Worm (Caenorhabditis elegans) whole organism, L3 larva: Measurements from ENCODE around the gene gldi-1.

ENCODE experiments used
- ama-1 ChIP-seq: fragments of 150-350 bp; optimal IDR thresholded peaks from 2 replicates; lab custom pipeline; 2018
- ceh-16 ChIP-seq: sonication (generic microtip); optimal IDR thresholded peaks from 2 replicates; lab custom pipeline; 2017; ENCODE audit warnings: missing biosample characterization, missing genetic modification characterization
- ceh-28 ChIP-seq: fragments of 150-350 bp; optimal IDR thresholded peaks from 2 replicates; lab custom pipeline; 2014; ENCODE audit warnings: missing biosample characterization, missing genetic modification reagents, missing genetic modification characterization
- ceh-82 ChIP-seq: fragments of 150-350 bp; optimal IDR thresholded peaks from 2 replicates; lab custom pipeline; 2014; ENCODE audit warnings: missing biosample characterization, missing genetic modification characterization
- ceh-9 ChIP-seq: sonication (generic microtip); optimal IDR thresholded peaks from 2 replicates; lab custom pipeline; 2018; ENCODE audit warnings: missing biosample characterization, missing genetic modification characterization
- daf-12 ChIP-seq: fragments of 150-350 bp; optimal IDR thresholded peaks from 2 replicates; lab custom pipeline; 2014; ENCODE audit warnings: missing biosample characterization, missing genetic modification reagents, missing genetic modification characterization
- egl-27 ChIP-seq: sonication (generic microtip); optimal IDR thresholded peaks from 4 replicates; lab custom pipeline; 2017; ENCODE audit warnings: missing biosample characterization, missing genetic modification reagents, missing genetic modification characterization
- egl-5 ChIP-seq: fragments of 150-350 bp; optimal IDR thresholded peaks from 2 replicates; lab custom pipeline; 2017; ENCODE audit warnings: missing biosample characterization, missing genetic modification reagents, missing genetic modification characterization, inconsistent platforms
- elt-1 ChIP-seq: fragments of 150-350 bp; optimal IDR thresholded peaks from 2 replicates; lab custom pipeline; 2014; ENCODE audit warnings: missing biosample characterization, missing genetic modification characterization
- elt-2 ChIP-seq: sonication (generic microtip); optimal IDR thresholded peaks from 2 replicates; lab custom pipeline; 2016; ENCODE audit warnings: missing genetic modification reagents, mild to moderate bottlenecking, missing genetic modification characterization, missing compliant biosample characterization
- elt-3 ChIP-seq, 3 experiments: fragments of 150-350 bp in 1 of 3; sonication (generic microtip) in 2 of 3; optimal IDR thresholded peaks; 2 replicates in 2 of 3; 4 replicates in 1 of 3; lab custom pipeline; 2014 to 2017; ENCODE audit warnings: missing biosample characterization in 3 of 3, missing genetic modification characterization in 3 of 3
- eor-1 ChIP-seq, 2 experiments: fragments of 150-350 bp; optimal IDR thresholded peaks; 2 replicates each; lab custom pipeline; 2014 to 2018; ENCODE audit warnings: missing biosample characterization in 2 of 2, missing genetic modification characterization in 2 of 2
- fkh-10 ChIP-seq: sonication (generic microtip); optimal IDR thresholded peaks from 2 replicates; lab custom pipeline; 2017; ENCODE audit warnings: missing biosample characterization, missing genetic modification reagents, missing genetic modification characterization
- fkh-2 ChIP-seq: fragments of 150-350 bp; optimal IDR thresholded peaks from 2 replicates; lab custom pipeline; 2014; ENCODE audit warnings: missing biosample characterization, missing genetic modification reagents, missing genetic modification characterization
- fos-1 ChIP-seq: fragments of 150-350 bp; optimal IDR thresholded peaks from 2 replicates; lab custom pipeline; 2014; ENCODE audit warnings: missing biosample characterization, missing genetic modification characterization
- hmg-11 ChIP-seq: sonication (generic microtip); optimal IDR thresholded peaks from 2 replicates; lab custom pipeline; 2016; ENCODE audit warnings: missing genetic modification characterization, missing compliant biosample characterization
- jun-1 ChIP-seq: fragments of 150-350 bp; optimal IDR thresholded peaks from 2 replicates; lab custom pipeline; 2014; ENCODE audit warnings: missing biosample characterization, missing genetic modification reagents, missing genetic modification characterization
- lin-15B ChIP-seq: fragments of 150-350 bp; optimal IDR thresholded peaks from 2 replicates; lab custom pipeline; 2014; ENCODE audit warnings: missing biosample characterization, missing genetic modification characterization
- lin-39 ChIP-seq: fragments of 150-350 bp; optimal IDR thresholded peaks from 2 replicates; lab custom pipeline; 2018; ENCODE audit warnings: missing biosample characterization, missing genetic modification reagents, missing genetic modification characterization
- lsy-12 ChIP-seq: sonication (generic microtip); optimal IDR thresholded peaks from 2 replicates; lab custom pipeline; 2016; ENCODE audit warnings: mild to moderate bottlenecking, missing genetic modification characterization, missing compliant biosample characterization
- mdl-1 ChIP-seq: fragments of 150-350 bp; optimal IDR thresholded peaks from 2 replicates; lab custom pipeline; 2014; ENCODE audit warnings: missing biosample characterization, missing genetic modification characterization
- mml-1 ChIP-seq: fragments of 150-350 bp; sonication (generic microtip); optimal IDR thresholded peaks from 3 replicates; lab custom pipeline; 2014; ENCODE audit warnings: missing biosample characterization, missing genetic modification characterization
- nfya-1 ChIP-seq: sonication (generic microtip); optimal IDR thresholded peaks from 2 replicates; lab custom pipeline; 2017; ENCODE audit warnings: missing genetic modification characterization, mild to moderate bottlenecking, missing compliant biosample characterization, antibody characterized with exemption, moderate library complexity; ENCODE audit not compliant: insufficient read depth
- nhr-11 ChIP-seq: fragments of 150-350 bp; optimal IDR thresholded peaks from 2 replicates; lab custom pipeline; 2014; ENCODE audit warnings: missing biosample characterization, missing genetic modification characterization
- nhr-23 ChIP-seq: fragments of 150-350 bp; optimal IDR thresholded peaks from 2 replicates; lab custom pipeline; 2014; ENCODE audit warnings: missing biosample characterization, missing genetic modification reagents, missing genetic modification characterization
- nhr-237 ChIP-seq: fragments of 150-350 bp; optimal IDR thresholded peaks from 2 replicates; lab custom pipeline; 2014; ENCODE audit warnings: missing biosample characterization, missing genetic modification characterization
- nhr-25 ChIP-seq: sonication (generic microtip); optimal IDR thresholded peaks from 2 replicates; lab custom pipeline; 2017; ENCODE audit warnings: missing biosample characterization, missing genetic modification characterization
- nhr-28 ChIP-seq: fragments of 150-350 bp; optimal IDR thresholded peaks from 2 replicates; lab custom pipeline; 2014; ENCODE audit warnings: missing biosample characterization, missing genetic modification characterization
- nhr-43 ChIP-seq: sonication (generic microtip); optimal IDR thresholded peaks from 2 replicates; lab custom pipeline; 2016; ENCODE audit warnings: mild to moderate bottlenecking, missing genetic modification characterization, missing compliant biosample characterization; ENCODE audit not compliant: poor library complexity, severe bottlenecking
- nhr-67 ChIP-seq: fragments of 150-350 bp; optimal IDR thresholded peaks from 2 replicates; lab custom pipeline; 2014; ENCODE audit warnings: missing biosample characterization, missing genetic modification characterization
- nhr-76 ChIP-seq: fragments of 150-350 bp; sonication (generic microtip); optimal IDR thresholded peaks from 5 replicates; lab custom pipeline; 2014; ENCODE audit warnings: missing biosample characterization, missing genetic modification characterization
- nhr-77 ChIP-seq: fragments of 150-350 bp; optimal IDR thresholded peaks from 2 replicates; lab custom pipeline; 2014; ENCODE audit warnings: missing biosample characterization, missing genetic modification characterization
- pqm-1 ChIP-seq: fragments of 150-350 bp; optimal IDR thresholded peaks from 2 replicates; lab custom pipeline; 2017; ENCODE audit warnings: missing biosample characterization, missing genetic modification characterization, inconsistent platforms
- sea-2 ChIP-seq: fragments of 150-350 bp; sonication (generic microtip); optimal IDR thresholded peaks from 4 replicates; lab custom pipeline; 2014; ENCODE audit warnings: missing biosample characterization, missing genetic modification reagents, missing genetic modification characterization
- skn-1 ChIP-seq: fragments of 150-350 bp; optimal IDR thresholded peaks from 2 replicates; lab custom pipeline; 2014; ENCODE audit warnings: missing biosample characterization, missing genetic modification characterization
- tbx-2 ChIP-seq: sonication (generic microtip); optimal IDR thresholded peaks from 2 replicates; lab custom pipeline; 2016; ENCODE audit warnings: mild to moderate bottlenecking, missing genetic modification characterization, missing compliant biosample characterization
- unc-39 ChIP-seq: sonication (generic microtip); optimal IDR thresholded peaks from 4 replicates; lab custom pipeline; 2017; ENCODE audit warnings: missing biosample characterization, missing genetic modification characterization
- unc-62 ChIP-seq: fragments of 150-350 bp; sonication (generic microtip); optimal IDR thresholded peaks from 4 replicates; lab custom pipeline; 2014; ENCODE audit warnings: missing biosample characterization, missing genetic modification reagents, missing genetic modification characterization
- ztf-11 ChIP-seq: fragments of 150-350 bp; optimal IDR thresholded peaks from 2 replicates; lab custom pipeline; 2014; ENCODE audit warnings: missing biosample characterization, missing genetic modification characterization
- ztf-4 ChIP-seq: fragments of 150-350 bp; optimal IDR thresholded peaks from 2 replicates; lab custom pipeline; 2014; ENCODE audit warnings: missing biosample characterization, missing genetic modification characterization

Gene gldi-1

ce11 chrII:512630-513029 lies 28.5 kb upstream of the gldi-1 start:
- TF ChIP-seq hmg-11 (tag; lab: Kevin White, UChicago) (no peak), jun-1 (tag; lab: Kevin White, UChicago) (no peak), lin-39 (peak; percentile 4), nhr-67 (tag; lab: Kevin White, UChicago) (no peak), egl-27 (tag; lab: Kevin White, UChicago) (no peak), egl-5 (tag; lab: Kevin White, UChicago) (no peak), elt-1 (tag; lab: Kevin White, UChicago) (peak; percentile 53), elt-2 (tag; lab: Kevin White, UChicago) (no peak)

DNA sequence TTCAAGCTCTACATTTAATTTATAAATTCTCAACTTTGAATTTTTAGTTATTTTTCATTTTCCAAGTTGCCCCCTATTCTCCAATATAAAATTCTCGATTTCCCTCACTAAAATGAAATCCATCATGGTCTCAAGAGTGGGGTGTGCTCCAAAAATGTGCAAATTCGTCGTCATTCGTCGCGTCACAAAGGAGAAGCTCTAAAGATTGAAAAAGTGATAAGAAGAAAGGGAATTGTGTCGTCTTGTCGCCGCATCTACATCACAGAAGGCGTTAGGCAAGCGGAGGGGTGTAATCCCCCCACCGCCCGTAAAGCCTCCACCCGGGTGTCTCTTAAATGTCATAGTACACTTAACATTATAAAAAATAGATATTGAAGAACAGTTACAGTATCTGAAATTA lies 27.8 kb upstream of the gldi-1 start:
- TF ChIP-seq nhr-43 (tag; lab: Kevin White, UChicago), result no peak
- TF ChIP-seq nhr-77, result no peak
- TF ChIP-seq elt-1 (tag; lab: Kevin White, UChicago), result peak; percentile 70

DNA sequence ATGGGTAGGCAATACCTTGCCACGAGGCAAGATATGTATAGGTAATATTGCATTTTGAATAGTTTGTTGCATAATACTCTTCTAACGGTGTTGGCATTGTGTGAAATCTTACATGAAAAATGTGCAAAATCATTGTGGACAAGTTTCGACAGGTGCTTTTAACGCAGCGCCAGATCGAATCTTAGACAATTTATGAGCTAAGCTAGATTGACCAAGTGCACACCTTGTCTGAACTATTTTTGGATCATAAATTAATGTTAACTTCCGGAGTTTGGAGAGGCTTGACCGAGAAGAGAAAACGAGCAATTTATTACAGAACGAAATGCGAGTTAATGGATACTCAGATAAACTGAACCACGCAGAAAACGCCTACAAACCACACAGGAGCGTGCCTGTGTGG lies 25.1 kb upstream of the gldi-1 start, which contains the start of gene srh-105:
Gene srh-105 (minus strand): TSS at position 101 of the 400 bp plus-strand sequence.
- TF ChIP-seq fkh-10 (GFP tag; lab: Kevin White, UChicago) (no peak), nfya-1 (tag; lab: Kevin White, UChicago) (no peak)

- TF ChIP-seq fkh-10 (GFP tag; lab: Kevin White, UChicago), result no peak
Observed at ce11 chrII:508603-509002, 24.4 kb upstream of the gldi-1 start.

- TF ChIP-seq hmg-11 (tag; lab: Kevin White, UChicago), result peak; percentile 9
- no peak for TF ChIP-seq mml-1 (tag; lab: Kevin White, UChicago)
- TF ChIP-seq lin-39, result no peak
- no peak for TF ChIP-seq daf-12 (tag; lab: Kevin White, UChicago)
- no peak for TF ChIP-seq nhr-237 (tag; lab: Kevin White, UChicago)
- peak; percentile 19 for TF ChIP-seq ceh-82 (tag; lab: Kevin White, UChicago)
- TF ChIP-seq nhr-11 (tag; lab: Kevin White, UChicago), result no peak
- no peak for TF ChIP-seq tbx-2
- TF ChIP-seq nhr-77, result no peak
- TF ChIP-seq fkh-2 (tag; lab: Kevin White, UChicago), result no peak
- TF ChIP-seq nhr-76 (tag; lab: Kevin White, UChicago), result no peak
- TF ChIP-seq fos-1 (tag; lab: Kevin White, UChicago), result no peak
- TF ChIP-seq eor-1 (tag; optimal IDR thresholded peaks at IDR 0.05; lab: Kevin White, UChicago), result no peak
- TF ChIP-seq nhr-67 (tag; lab: Kevin White, UChicago), result no peak
- no peak for TF ChIP-seq nhr-28
- peak; percentile 25 for TF ChIP-seq nfya-1 (tag; lab: Kevin White, UChicago)
- no peak for TF ChIP-seq elt-2 (tag; lab: Kevin White, UChicago)
- peak; percentile 68 for TF ChIP-seq lsy-12 (tag; lab: Kevin White, UChicago)
- TF ChIP-seq fkh-10 (GFP tag; lab: Kevin White, UChicago), result no peak
- peak; percentile 36 for TF ChIP-seq ceh-28 (tag; lab: Kevin White, UChicago)
- peak; percentile 48 for TF ChIP-seq nhr-23
- TF ChIP-seq elt-3 (tag; optimal IDR thresholded peaks at IDR 0.05; lab: Kevin White, UChicago), result no peak
- no peak for TF ChIP-seq mdl-1 (tag; lab: Kevin White, UChicago)
- TF ChIP-seq egl-5 (tag; lab: Kevin White, UChicago), result no peak
- TF ChIP-seq nhr-25 (tag; lab: Kevin White, UChicago), result no peak
- no peak for TF ChIP-seq pqm-1 (tag; lab: Kevin White, UChicago)
- no peak for TF ChIP-seq unc-62 (GFP tag; lab: Kevin White, UChicago)
- no peak for TF ChIP-seq ztf-4 (tag; lab: Kevin White, UChicago)
- no peak for TF ChIP-seq skn-1 (tag; lab: Kevin White, UChicago)
- TF ChIP-seq ama-1 (lab: Kevin White, UChicago), result no peak
- no peak for TF ChIP-seq unc-39 (tag; lab: Kevin White, UChicago)
- TF ChIP-seq ceh-16 (tag; lab: Kevin White, UChicago), result no peak
- no peak for TF ChIP-seq ceh-9 (tag; lab: Kevin White, UChicago)
- peak; percentile 53 for TF ChIP-seq lin-15B (tag; lab: Kevin White, UChicago)
- TF ChIP-seq ztf-11, result no peak
- TF ChIP-seq sea-2 (GFP tag; lab: Kevin White, UChicago), result no peak
Observed at ce11 chrII:506069-506468, 21.9 kb upstream of the gldi-1 start.
